Fruit fly (Drosophila melanogaster) whole organism, adult: ENCODE measurements around the gene CG33158.
A peak's percentile ranks its signal among the peaks of the same experiment; 100 is the strongest.

Source experiments
- CG11617 ChIP-seq: fragments of 200-800 bp; sonication (Bioruptor generic); optimal IDR thresholded peaks from 2 replicates; lab custom pipeline; 2017; ENCODE audit warnings: mild to moderate bottlenecking, missing biosample characterization, missing genetic modification reagents, missing genetic modification characterization
- CG12768 ChIP-seq: fragments of 200-800 bp; sonication (Bioruptor generic); optimal IDR thresholded peaks from 2 replicates; lab custom pipeline; 2017; ENCODE audit warnings: missing biosample characterization, missing genetic modification characterization, mild to moderate bottlenecking, moderate library complexity, missing genetic modification reagents
- CG14711 ChIP-seq: fragments of 200-800 bp; sonication (Bioruptor generic); optimal IDR thresholded peaks from 2 replicates; lab custom pipeline; 2018; ENCODE audit warnings: missing biosample characterization, mild to moderate bottlenecking, missing genetic modification characterization, moderate library complexity
- CG1620 ChIP-seq: fragments of 200-800 bp; sonication (Bioruptor generic); optimal IDR thresholded peaks from 2 replicates; lab custom pipeline; 2016; ENCODE audit warnings: missing biosample characterization, missing genetic modification characterization
- CG33017 ChIP-seq: fragments of 200-800 bp; sonication (Bioruptor generic); optimal IDR thresholded peaks from 2 replicates; lab custom pipeline; 2018; ENCODE audit warnings: missing biosample characterization, mild to moderate bottlenecking, missing genetic modification characterization, moderate library complexity
- CG5204 ChIP-seq: fragments of 200-800 bp; sonication (Bioruptor generic); optimal IDR thresholded peaks from 2 replicates; lab custom pipeline; 2016; ENCODE audit warnings: missing biosample characterization, missing genetic modification characterization
- CG7045 ChIP-seq: fragments of 200-800 bp; sonication (Bioruptor generic); optimal IDR thresholded peaks from 2 replicates; lab custom pipeline; 2017; ENCODE audit warnings: missing biosample characterization, mild to moderate bottlenecking, missing genetic modification characterization
- CG7101 ChIP-seq: fragments of 200-800 bp; sonication (Bioruptor generic); optimal IDR thresholded peaks from 2 replicates; lab custom pipeline; 2018; ENCODE audit warnings: missing biosample characterization, mild to moderate bottlenecking, missing genetic modification characterization, moderate library complexity
- Clk ChIP-seq: fragments of 200-800 bp; sonication (Bioruptor generic); optimal IDR thresholded peaks from 2 replicates; lab custom pipeline; 2017; ENCODE audit warnings: missing biosample characterization, missing genetic modification characterization
- Crg-1 ChIP-seq: fragments of 200-800 bp; sonication (Bioruptor generic); optimal IDR thresholded peaks from 2 replicates; lab custom pipeline; 2016; ENCODE audit warnings: missing biosample characterization, missing genetic modification characterization
- Hr96 ChIP-seq: fragments of 200-800 bp; sonication (Bioruptor generic); optimal IDR thresholded peaks from 2 replicates; lab custom pipeline; 2016; ENCODE audit warnings: missing biosample characterization, missing genetic modification characterization
- Mnt ChIP-seq: fragments of 200-800 bp; sonication (Bioruptor generic); optimal IDR thresholded peaks from 2 replicates; lab custom pipeline; 2016; ENCODE audit warnings: missing biosample characterization, mild to moderate bottlenecking, missing genetic modification characterization
- bab1 ChIP-seq: fragments of 200-800 bp; sonication (Bioruptor generic); optimal IDR thresholded peaks from 3 replicates; lab custom pipeline; 2019; ENCODE audit warnings: missing biosample characterization, mild to moderate bottlenecking, missing genetic modification characterization, moderate library complexity
- cic ChIP-seq: fragments of 200-800 bp; sonication (Bioruptor generic); optimal IDR thresholded peaks from 2 replicates; lab custom pipeline; 2017; ENCODE audit warnings: missing biosample characterization, mild to moderate bottlenecking, missing genetic modification characterization, moderate library complexity
- cnc ChIP-seq, 2 experiments: fragments of >200 bp; optimal IDR thresholded peaks; 2 replicates each; lab custom pipeline; 2017
- kay ChIP-seq: fragments of 200-800 bp; sonication (Bioruptor generic); peaks from one replicate; lab custom pipeline; 2016; ENCODE audit warnings: missing biosample characterization, missing genetic modification characterization, borderline replicate concordance
- ovo ChIP-seq: fragments of 200-800 bp; sonication (Bioruptor generic); optimal IDR thresholded peaks from 2 replicates; lab custom pipeline; 2016; ENCODE audit warnings: missing biosample characterization, missing genetic modification characterization
- pad ChIP-seq: fragments of 200-800 bp; sonication (Bioruptor generic); optimal IDR thresholded peaks from 3 replicates; lab custom pipeline; 2017; ENCODE audit warnings: missing biosample characterization, missing genetic modification characterization, mild to moderate bottlenecking, moderate library complexity, missing genetic modification reagents
- tj ChIP-seq: fragments of 200-800 bp; sonication (Bioruptor generic); optimal IDR thresholded peaks from 3 replicates; lab custom pipeline; 2017; ENCODE audit warnings: missing biosample characterization, mild to moderate bottlenecking, missing genetic modification characterization, moderate library complexity
- toe ChIP-seq: fragments of 200-800 bp; sonication (Bioruptor generic); optimal IDR thresholded peaks from 2 replicates; lab custom pipeline; 2016; ENCODE audit warnings: missing biosample characterization, missing genetic modification characterization

The CG33158 gene

DNA sequence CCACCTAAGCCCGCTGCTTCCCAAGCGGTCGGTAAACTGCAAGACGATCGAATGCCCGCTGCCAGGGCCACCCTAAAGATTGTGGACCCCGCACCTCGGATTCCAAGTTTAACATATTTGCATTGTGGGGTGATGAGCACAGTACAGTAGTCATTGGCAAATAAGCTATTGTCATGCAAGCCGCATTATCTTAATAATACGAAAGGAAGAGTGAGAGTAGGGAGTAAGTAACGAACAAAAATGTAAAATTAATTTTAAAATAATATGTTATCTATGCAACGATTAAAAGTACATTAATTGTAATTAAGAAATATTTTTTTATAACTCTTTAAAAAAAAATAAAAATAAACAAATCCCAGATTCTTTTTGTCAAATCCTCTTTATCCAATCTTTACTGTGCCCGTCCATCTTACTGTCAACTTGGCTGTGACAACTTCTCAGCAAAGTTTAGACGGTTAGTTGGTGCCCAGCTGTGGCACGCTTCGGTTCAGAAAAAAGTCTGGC, 77.9 kb downstream of the CG33158 start, which contains the start of gene st:
Gene st (plus strand): TSS at position 454 of the 504 bp plus-strand sequence.
- TF ChIP-seq CG7045 (GFP tag; lab: Kevin White, UChicago) (no peak), kay (GFP tag; lab: Kevin White, UChicago) (no peak), tj (GFP tag; lab: Kevin White, UChicago) (peak; percentile 3), Clk (GFP tag; lab: Kevin White, UChicago) (no peak), CG33017 (tag; lab: Kevin White, UChicago) (peak; percentile 8), Hr96 (GFP tag; lab: Kevin White, UChicago) (no peak), Mnt (GFP tag; lab: Kevin White, UChicago) (no peak), CG7101 (tag; lab: Kevin White, UChicago) (peak; percentile 18), CG11617 (GFP tag; lab: Kevin White, UChicago) (no peak)

DNA sequence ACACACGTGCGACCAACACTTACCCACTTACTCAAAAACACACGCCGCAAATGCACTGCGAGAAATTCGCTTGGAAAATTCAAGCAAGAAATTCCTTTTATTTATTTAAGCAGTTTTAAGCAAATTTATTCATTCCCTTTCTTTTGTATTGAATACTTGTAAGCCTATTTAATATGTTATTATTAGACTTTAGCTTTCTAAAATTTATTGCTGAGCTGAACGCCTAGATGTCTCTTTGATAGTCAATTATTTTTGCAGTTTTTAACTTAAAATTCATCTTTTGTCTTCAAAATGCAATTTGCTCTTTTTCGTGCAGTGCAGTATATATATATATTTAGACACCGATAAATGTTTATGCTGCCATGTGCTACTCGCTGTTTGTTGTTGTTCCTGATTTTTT, 114.5 kb downstream of the CG33158 start:
- TF ChIP-seq bab1: peak; percentile 57
- TF ChIP-seq pad: no peak
- no peak for TF ChIP-seq CG1620 (GFP tag; lab: Kevin White, UChicago)
- TF ChIP-seq toe (GFP tag; lab: Kevin White, UChicago): no peak

DNA sequence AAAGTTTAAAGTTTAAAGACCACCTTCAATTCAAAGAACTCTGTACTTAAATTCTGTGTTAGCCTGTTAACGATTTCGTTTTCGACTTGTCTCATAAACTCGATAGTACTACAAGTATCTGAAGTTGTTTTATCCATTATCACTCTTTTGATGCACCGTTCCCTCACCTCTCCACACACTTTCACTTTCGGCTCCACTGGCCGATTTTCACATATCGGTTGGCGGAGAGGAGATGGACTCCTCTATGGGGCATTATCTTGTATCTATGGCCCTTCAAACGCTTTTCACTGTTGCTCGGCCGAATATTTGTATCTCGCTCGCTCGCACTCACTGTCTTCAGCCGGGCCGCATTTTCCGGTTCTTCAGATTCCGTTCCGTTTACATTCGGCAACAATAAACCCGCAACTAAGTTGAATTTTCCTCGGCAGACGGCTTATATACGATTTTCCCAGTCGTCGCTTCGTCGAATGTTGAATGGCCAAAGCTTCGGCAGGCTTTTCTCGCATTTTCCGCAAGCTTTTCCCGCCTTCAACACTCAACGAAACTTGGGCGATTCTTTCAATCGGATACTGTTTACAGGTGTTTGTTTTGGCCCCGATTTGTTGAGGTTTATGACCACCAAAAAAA, 123.7 kb downstream of the CG33158 start, which contains the start of gene CG43373:
Gene CG43373 (minus strand): TSS at position 373 of the 627 bp plus-strand sequence.
- TF ChIP-seq CG33017 (tag; lab: Kevin White, UChicago) (no peak), Crg-1 (no peak), CG1620 (GFP tag; lab: Kevin White, UChicago) (no peak), kay (GFP tag; lab: Kevin White, UChicago) (no peak), ovo (GFP tag; lab: Kevin White, UChicago) (no peak), CG14711 (no peak)

DNA sequence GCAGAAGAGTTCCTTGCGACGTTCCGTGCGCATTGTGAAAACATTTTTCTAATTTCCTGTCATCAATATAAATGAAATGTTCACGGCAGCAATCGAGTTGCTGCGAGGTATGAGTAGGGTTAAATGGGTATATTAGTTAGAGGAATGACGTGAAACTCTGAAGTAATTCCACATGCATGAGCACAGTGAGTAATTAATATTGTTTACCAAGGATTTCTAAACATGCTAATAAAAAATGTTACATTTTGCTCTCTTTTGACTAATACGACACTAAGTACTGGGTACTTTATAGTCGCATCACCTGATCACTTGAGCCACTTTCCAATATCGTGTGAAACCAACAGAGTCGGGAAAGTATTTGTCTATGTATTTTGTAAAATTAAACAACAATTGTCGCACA, 124.8 kb downstream of the CG33158 start:
- TF ChIP-seq Crg-1 (no peak), toe (GFP tag; lab: Kevin White, UChicago) (no peak), ovo (GFP tag; lab: Kevin White, UChicago) (no peak), Hr96 (GFP tag; lab: Kevin White, UChicago) (no peak), CG5204 (no peak)

DNA sequence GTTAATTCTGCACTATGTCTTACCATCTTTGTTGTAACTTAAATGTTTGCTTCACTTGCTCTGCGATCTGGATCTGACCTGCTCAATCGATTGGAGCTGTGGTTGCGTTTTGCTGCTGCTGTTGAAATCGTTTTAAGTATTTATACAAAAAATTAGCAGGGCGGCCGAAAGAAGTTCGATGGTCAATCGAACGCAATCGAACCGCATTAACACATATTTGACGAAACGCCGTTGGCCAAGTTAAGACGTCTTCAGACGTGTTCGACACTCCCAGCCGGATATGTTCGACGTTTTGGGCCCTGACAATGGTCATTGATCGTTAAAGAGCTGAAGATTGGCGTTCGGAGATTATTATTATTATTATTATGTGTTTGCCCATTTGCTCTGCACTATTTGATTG, 126.1 kb downstream of the CG33158 start, which contains the start of gene CG13033:
Gene CG13033 (minus strand): TSS at position 118 of the 400 bp plus-strand sequence.
- TF ChIP-seq ovo (GFP tag; lab: Kevin White, UChicago) (no peak), CG5204 (no peak), CG33017 (tag; lab: Kevin White, UChicago) (no peak), cic (GFP tag; lab: Kevin White, UChicago) (no peak), bab1 (no peak), toe (GFP tag; lab: Kevin White, UChicago) (no peak), Clk (GFP tag; lab: Kevin White, UChicago) (no peak), kay (GFP tag; lab: Kevin White, UChicago) (no peak), CG7101 (tag; lab: Kevin White, UChicago) (no peak), CG14711 (no peak), CG12768 (GFP tag; lab: Kevin White, UChicago) (no peak), CG11617 (GFP tag; lab: Kevin White, UChicago) (no peak)

DNA sequence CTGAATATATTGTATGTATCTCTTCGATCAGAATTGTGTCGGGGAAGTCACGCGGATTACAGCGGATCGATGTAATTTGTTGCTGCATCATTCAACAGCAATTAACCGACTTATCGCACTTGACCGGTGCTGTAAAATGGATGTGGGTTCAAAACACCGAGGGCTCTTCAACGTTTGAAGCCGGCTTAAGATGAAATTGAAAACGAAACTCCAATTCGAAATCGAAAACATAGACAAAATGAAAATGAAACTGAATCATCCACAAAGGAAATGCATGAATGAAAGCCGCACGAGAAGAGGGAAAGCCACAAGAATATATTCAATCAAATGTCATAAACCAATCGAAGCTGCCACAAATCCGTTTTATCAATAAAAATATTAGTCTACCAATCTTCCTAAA, 126.8 kb downstream of the CG33158 start:
- TF ChIP-seq pad (no peak), CG7045 (GFP tag; lab: Kevin White, UChicago) (no peak), Clk (GFP tag; lab: Kevin White, UChicago) (no peak), CG11617 (GFP tag; lab: Kevin White, UChicago) (no peak), tj (GFP tag; lab: Kevin White, UChicago) (no peak), Hr96 (GFP tag; lab: Kevin White, UChicago) (no peak), ovo (GFP tag; lab: Kevin White, UChicago) (no peak), Mnt (GFP tag; lab: Kevin White, UChicago) (no peak), CG12768 (GFP tag; lab: Kevin White, UChicago) (no peak), CG5204 (no peak), CG1620 (GFP tag; lab: Kevin White, UChicago) (no peak), toe (GFP tag; lab: Kevin White, UChicago) (no peak), kay (GFP tag; lab: Kevin White, UChicago) (no peak), cnc (optimal IDR thresholded peaks at IDR 0.05; lab: Kevin White, UChicago) (no peak), CG7101 (tag; lab: Kevin White, UChicago) (no peak)
